Worm (Caenorhabditis elegans): Measurements from ENCODE around the gene blos-7.
"Not testable (repeated sequence)": the region's sequence is repeated elsewhere in the genome, so short reads cannot be mapped to it uniquely, and the experiment has no call there.

The blos-7 gene

ce11 chrIV:3582806-3583205 lies at the start of gene blos-7:
Gene blos-7 (minus strand): TSS chrIV:3582906.
- not testable (repeated sequence) for TF ChIP-seq W03F9.2, him-1, dao-5 (tag; optimal IDR thresholded peaks at IDR 0.05)

ce11 chrIV:3632475-3632874 lies 49.8 kb upstream of the blos-7 start:
- TF ChIP-seq him-1 (tag; optimal IDR thresholded peaks at IDR 0.05), result no peak
- TF ChIP-seq dao-5 (tag; optimal IDR thresholded peaks at IDR 0.05), result no peak
- TF ChIP-seq W03F9.2 (tag; optimal IDR thresholded peaks at IDR 0.05), result no peak

ce11 chrIV:3628896-3629641 lies 46.4 kb upstream of the blos-7 start:
- TF ChIP-seq him-1 (tag; optimal IDR thresholded peaks at IDR 0.05) (no peak), dao-5 (tag; optimal IDR thresholded peaks at IDR 0.05) (no peak), W03F9.2 (tag; optimal IDR thresholded peaks at IDR 0.05) (no peak)

ce11 chrIV:3626447-3626846 lies 43.7 kb upstream of the blos-7 start:
- no peak for TF ChIP-seq W03F9.2 (tag; optimal IDR thresholded peaks at IDR 0.05)

ce11 chrIV:3624597-3624996 lies 41.9 kb upstream of the blos-7 start, which contains the start of the genes cha-1 and unc-17:
Gene cha-1 (minus strand): TSS chrIV:3624697.
Gene unc-17 (minus strand): TSS chrIV:3624699.
- TF ChIP-seq dao-5 (tag; optimal IDR thresholded peaks at IDR 0.05) (no peak), him-1 (tag; optimal IDR thresholded peaks at IDR 0.05) (no peak), W03F9.2 (tag; optimal IDR thresholded peaks at IDR 0.05) (no peak)

ce11 chrIV:3621805-3622355 lies 39.2 kb upstream of the blos-7 start:
- no peak for TF ChIP-seq W03F9.2 (tag; optimal IDR thresholded peaks at IDR 0.05)
- TF ChIP-seq dao-5 (tag; optimal IDR thresholded peaks at IDR 0.05), result no peak
- no peak for TF ChIP-seq him-1 (tag; optimal IDR thresholded peaks at IDR 0.05)

- TF ChIP-seq him-1 (tag; optimal IDR thresholded peaks at IDR 0.05) (no peak), dao-5 (tag; optimal IDR thresholded peaks at IDR 0.05) (no peak), W03F9.2 (tag; optimal IDR thresholded peaks at IDR 0.05) (no peak)
Observed at ce11 chrIV:3618719-3619118, 36.0 kb upstream of the blos-7 start.

- no peak for TF ChIP-seq W03F9.2 (tag; optimal IDR thresholded peaks at IDR 0.05)
- no peak for TF ChIP-seq dao-5 (tag; optimal IDR thresholded peaks at IDR 0.05)
- no peak for TF ChIP-seq him-1 (tag; optimal IDR thresholded peaks at IDR 0.05)
Observed at ce11 chrIV:3613022-3613605, 30.4 kb upstream of the blos-7 start, which contains the start of gene ltah-1.2. Gene ltah-1.2 (minus strand): TSS chrIV:3613072.

ce11 chrIV:3611845-3612244 lies 29.1 kb upstream of the blos-7 start:
- TF ChIP-seq W03F9.2 (tag; optimal IDR thresholded peaks at IDR 0.05) (no peak), dao-5 (tag; optimal IDR thresholded peaks at IDR 0.05) (no peak), him-1 (tag; optimal IDR thresholded peaks at IDR 0.05) (no peak)

- TF ChIP-seq W03F9.2 (tag; optimal IDR thresholded peaks at IDR 0.05) (no peak), him-1 (tag; optimal IDR thresholded peaks at IDR 0.05) (no peak), dao-5 (tag; optimal IDR thresholded peaks at IDR 0.05) (no peak)
Observed at ce11 chrIV:3610987-3611386, 28.3 kb upstream of the blos-7 start.

- no peak for TF ChIP-seq him-1 (tag; optimal IDR thresholded peaks at IDR 0.05)
Observed at ce11 chrIV:3608547-3609222, 26.0 kb upstream of the blos-7 start.

- TF ChIP-seq W03F9.2 (tag; optimal IDR thresholded peaks at IDR 0.05) (no peak), him-1 (tag; optimal IDR thresholded peaks at IDR 0.05) (no peak), dao-5 (tag; optimal IDR thresholded peaks at IDR 0.05) (no peak)
Observed at ce11 chrIV:3606285-3606834, 23.7 kb upstream of the blos-7 start, which contains the start of the genes Y37E11B.10 and kgb-2. Gene Y37E11B.10 (minus strand): TSS chrIV:3606466. Gene kgb-2 (plus strand): TSS chrIV:3606784.

- TF ChIP-seq W03F9.2 (tag; optimal IDR thresholded peaks at IDR 0.05) (no peak), him-1 (tag; optimal IDR thresholded peaks at IDR 0.05) (no peak), dao-5 (tag; optimal IDR thresholded peaks at IDR 0.05) (no peak)
Observed at ce11 chrIV:3604104-3604503, 21.4 kb upstream of the blos-7 start.
